Worm (Caenorhabditis elegans): ENCODE results near the gene nhr-17.

The nhr-17 gene

ce11 chrX:12655339-12655875 is 12.2 kb downstream of the nhr-17 start:
- TF ChIP-seq chd-7 (tag; optimal IDR thresholded peaks at IDR 0.05) = peak; percentile 2
- TF ChIP-seq lin-54 (GFP tag; optimal IDR thresholded peaks at IDR 0.05) = no peak
- TF ChIP-seq pha-4 (tag; optimal IDR thresholded peaks at IDR 0.05) = no peak
- no peak for TF ChIP-seq F52B5.7 (tag; optimal IDR thresholded peaks at IDR 0.05)
- no peak for TF ChIP-seq let-526 (GFP tag; IDR thresholded peaks at IDR 0.05)
- no peak for TF ChIP-seq unc-130 (GFP tag; optimal IDR thresholded peaks at IDR 0.05)
- no peak for TF ChIP-seq F23B12.7 (tag; optimal IDR thresholded peaks at IDR 0.05; ENCODE audit: insufficient read depth)
- no peak for TF ChIP-seq aptf-2 (GFP tag; conservative IDR thresholded peaks at IDR 0.05)
- no peak for TF ChIP-seq snpc-1.1 (tag; optimal IDR thresholded peaks at IDR 0.05; ENCODE audit: insufficient read depth)
- TF ChIP-seq C17E4.6 (GFP tag; IDR thresholded peaks at IDR 0.05) = no peak
- TF ChIP-seq F55B11.4 (tag; optimal IDR thresholded peaks at IDR 0.05; ENCODE audit: borderline replicate concordance, insufficient read depth) = no peak
- TF ChIP-seq lin-40 (tag; optimal IDR thresholded peaks at IDR 0.05) = no peak
- no peak for TF ChIP-seq nhr-27 (tag; optimal IDR thresholded peaks at IDR 0.05)
- no peak for TF ChIP-seq rpc-1 (optimal IDR thresholded peaks at IDR 0.05)
- no peak for TF ChIP-seq rpc-1 (tag; optimal IDR thresholded peaks at IDR 0.05)
- no peak for TF ChIP-seq nhr-80 (tag; optimal IDR thresholded peaks at IDR 0.05)
- no peak for TF ChIP-seq ceh-100 (GFP tag; IDR thresholded peaks at IDR 0.05)
- TF ChIP-seq let-607 (tag; optimal IDR thresholded peaks at IDR 0.05) = no peak
- TF ChIP-seq hlh-12 (tag; optimal IDR thresholded peaks at IDR 0.05) = no peak
- TF ChIP-seq nhr-90 (tag; optimal IDR thresholded peaks at IDR 0.05) = no peak
- TF ChIP-seq ztf-3 (GFP tag; optimal IDR thresholded peaks at IDR 0.05) = no peak
- no peak for TF ChIP-seq T26A5.8 (tag; optimal IDR thresholded peaks at IDR 0.05)
- TF ChIP-seq madf-3 (GFP tag; IDR thresholded peaks at IDR 0.05) = no peak
- TF ChIP-seq Y79H2A.3 (GFP tag; conservative IDR thresholded peaks at IDR 0.05) = no peak
- no peak for TF ChIP-seq rcor-1 (GFP tag; IDR thresholded peaks at IDR 0.05)
- TF ChIP-seq dox-1 (GFP tag; IDR thresholded peaks at IDR 0.05) = peak; percentile 52
- TF ChIP-seq D2030.7 (GFP tag; IDR thresholded peaks at IDR 0.05) = peak; percentile 12; the same call in 1 of the 2 replicates
- TF ChIP-seq Y56A3A.18 (GFP tag; IDR thresholded peaks at IDR 0.05) = no peak
- TF ChIP-seq ekl-4 (GFP tag; IDR thresholded peaks at IDR 0.05) = no peak
- TF ChIP-seq ceh-27 (GFP tag; optimal IDR thresholded peaks at IDR 0.05) = no peak
- no peak for TF ChIP-seq lir-1 (GFP tag; conservative IDR thresholded peaks at IDR 0.05)
- TF ChIP-seq Y67H2A.10 (GFP tag; conservative IDR thresholded peaks at IDR 0.05) = no peak
- no peak for TF ChIP-seq madf-6 (GFP tag; IDR thresholded peaks at IDR 0.05)
- TF ChIP-seq nhr-120 (GFP tag; IDR thresholded peaks at IDR 0.05) = no peak
- no peak for TF ChIP-seq snpc-4 (GFP tag; optimal IDR thresholded peaks at IDR 0.05)
- no peak for TF ChIP-seq snpc-4 (tag; optimal IDR thresholded peaks at IDR 0.05)
- no peak for TF ChIP-seq efl-1 (GFP tag; optimal IDR thresholded peaks at IDR 0.05)
- TF ChIP-seq hsf-1 (GFP tag; IDR thresholded peaks at IDR 0.05) = no peak
- TF ChIP-seq B0261.1 (tag; optimal IDR thresholded peaks at IDR 0.05) = no peak
- TF ChIP-seq ztf-28 (GFP tag; IDR thresholded peaks at IDR 0.05) = no peak
- peak; percentile 97 for TF ChIP-seq zfh-2 (GFP tag; conservative IDR thresholded peaks at IDR 0.05)
- TF ChIP-seq madf-10 (tag; optimal IDR thresholded peaks at IDR 0.05) = peak; percentile 16
- no peak for TF ChIP-seq F33H1.4 (GFP tag; IDR thresholded peaks at IDR 0.05)
- no peak for TF ChIP-seq F10E7.11 (tag; optimal IDR thresholded peaks at IDR 0.05)
- TF ChIP-seq snpc-3.4 (tag; optimal IDR thresholded peaks at IDR 0.05) = no peak
- no peak for TF ChIP-seq bed-1 (GFP tag; IDR thresholded peaks at IDR 0.05)
- no peak for TF ChIP-seq hmg-20 (GFP tag; IDR thresholded peaks at IDR 0.05)
- peak; percentile 67; the same call in 1 of the 2 replicates for TF ChIP-seq egrh-3 (GFP tag; IDR thresholded peaks at IDR 0.05)
- TF ChIP-seq ztf-26 (tag; optimal IDR thresholded peaks at IDR 0.05) = no peak

Measured in whole organism, young adult.